Fruit fly (Drosophila melanogaster): Measurements from ENCODE around the gene CG10864.

CG10864 gene

dm6 chr3R:18402549-18403429 is 8.6 kb downstream of the CG10864 start, which contains the start of the genes Wdr37 and koko (continued):
- TF ChIP-seq otp (GFP tag; IDR thresholded peaks at IDR 0.05), result peak; percentile 94
- TF ChIP-seq CG7839 (tag; optimal IDR thresholded peaks at IDR 0.05), result peak; percentile 98
- TF ChIP-seq CG3065 (GFP tag; optimal IDR thresholded peaks at IDR 0.05), result peak; percentile 90
- TF ChIP-seq CG8944 (GFP tag; optimal IDR thresholded peaks at IDR 0.05), result peak; percentile 72
- peak; percentile 93 for TF ChIP-seq CG7357 (GFP tag; IDR thresholded peaks at IDR 0.05)
- TF ChIP-seq Atf6 (GFP tag; IDR thresholded peaks at IDR 0.05), result peak; percentile 98
- TF ChIP-seq Neu2 (GFP tag; optimal IDR thresholded peaks at IDR 0.05; ENCODE audit: borderline replicate concordance), result peak; percentile 49
- peak; percentile 98 for TF ChIP-seq CG2678 (tag; optimal IDR thresholded peaks at IDR 0.05)
- peak; percentile 60; the same call in 1 of the 2 replicates for TF ChIP-seq CG4360 (GFP tag; IDR thresholded peaks at IDR 0.05)
- TF ChIP-seq slp2 (GFP tag; optimal IDR thresholded peaks at IDR 0.05), result peak; percentile 45
- TF ChIP-seq al (GFP tag; IDR thresholded peaks at IDR 0.05), result peak; percentile 98
- TF ChIP-seq Dfd (GFP tag; optimal IDR thresholded peaks at IDR 0.05), result no peak
- TF ChIP-seq ro (GFP tag; IDR thresholded peaks at IDR 0.05), result peak; percentile 97
- peak; percentile 69 for TF ChIP-seq pnt (GFP tag; optimal IDR thresholded peaks at IDR 0.05)
- TF ChIP-seq Tbp (GFP tag; optimal IDR thresholded peaks at IDR 0.05), result no peak
- TF ChIP-seq sd (tag; optimal IDR thresholded peaks at IDR 0.05), result peak; percentile 89
- peak; percentile 93 for TF ChIP-seq CG12104 (GFP tag; optimal IDR thresholded peaks at IDR 0.05)
- peak; percentile 90 for TF ChIP-seq CG8765 (GFP tag; IDR thresholded peaks at IDR 0.05)
- peak; percentile 93 for TF ChIP-seq CG11696 (GFP tag; IDR thresholded peaks at IDR 0.05)
- peak; percentile 92 for TF ChIP-seq Usf (GFP tag; optimal IDR thresholded peaks at IDR 0.05)
- TF ChIP-seq MBD-R2 (GFP tag; IDR thresholded peaks at IDR 0.05), result peak; percentile 98
- peak; percentile 88 for TF ChIP-seq ci (GFP tag; IDR thresholded peaks at IDR 0.05)
- peak; percentile 61; the same call in 2 of the 4 replicates for TF ChIP-seq Dll (GFP tag; IDR thresholded peaks at IDR 0.05; ENCODE audit: partially characterized antibody)
- peak; percentile 94 for TF ChIP-seq Poxn (GFP tag; IDR thresholded peaks at IDR 0.05)
- TF ChIP-seq Asciz (GFP tag; optimal IDR thresholded peaks at IDR 0.05), result peak; percentile 93
- peak; percentile 88 for TF ChIP-seq odd (GFP tag; optimal IDR thresholded peaks at IDR 0.05)
- peak; percentile 71 to 90 for TF ChIP-seq crp (GFP tag; optimal IDR thresholded peaks at IDR 0.05)
- peak; percentile 96 for TF ChIP-seq CG10209 (GFP tag; optimal IDR thresholded peaks at IDR 0.05)
- TF ChIP-seq disco-r (GFP tag; optimal IDR thresholded peaks at IDR 0.05), result peak; percentile 26
- peak; percentile 74 for TF ChIP-seq CG9609 (GFP tag; optimal IDR thresholded peaks at IDR 0.05)
- peak; percentile 93 for TF ChIP-seq NFAT (GFP tag; IDR thresholded peaks at IDR 0.05)
- peak; percentile 72; the same call in 1 of the 2 replicates for TF ChIP-seq aop (GFP tag; IDR thresholded peaks at IDR 0.05)
- TF ChIP-seq Hsf (GFP tag; optimal IDR thresholded peaks at IDR 0.05), result peak; percentile 89
- peak in 1 of 3 experiments; percentile 98 for TF ChIP-seq lola (GFP tag; optimal IDR thresholded peaks at IDR 0.05)
- peak; percentile 70 for TF ChIP-seq Bteb2 (GFP tag; optimal IDR thresholded peaks at IDR 0.05)
- TF ChIP-seq D19A (tag; optimal IDR thresholded peaks at IDR 0.05), result peak; percentile 94
- peak; percentile 69 for TF ChIP-seq btn (GFP tag; optimal IDR thresholded peaks at IDR 0.05)
- peak; percentile 85 for TF ChIP-seq exex (tag; optimal IDR thresholded peaks at IDR 0.05)
- TF ChIP-seq Chrac-16 (GFP tag; optimal IDR thresholded peaks at IDR 0.05), result peak; percentile 97
- TF ChIP-seq bsh (GFP tag; optimal IDR thresholded peaks at IDR 0.05), result peak; percentile 37 to 98
- peak; percentile 90 for TF ChIP-seq psq (GFP tag; optimal IDR thresholded peaks at IDR 0.05)
- TF ChIP-seq CG10462 (GFP tag; optimal IDR thresholded peaks at IDR 0.05), result peak; percentile 94
- TF ChIP-seq Stat92E (GFP tag; optimal IDR thresholded peaks at IDR 0.05), result peak in 1 of 3 experiments; percentile 92
- peak; percentile 35 to 85 for TF ChIP-seq chif (GFP tag; optimal IDR thresholded peaks at IDR 0.05)
- peak; percentile 95 for TF ChIP-seq CG4424 (GFP tag; optimal IDR thresholded peaks at IDR 0.05)
- TF ChIP-seq fru (optimal IDR thresholded peaks at IDR 0.05), result no peak
- TF ChIP-seq CG6813 (GFP tag; optimal IDR thresholded peaks at IDR 0.05), result peak; percentile 88
- peak; percentile 96 for TF ChIP-seq CG8290 (GFP tag; optimal IDR thresholded peaks at IDR 0.05)
- peak; percentile 9 to 48 for TF ChIP-seq CG8290 (tag; optimal IDR thresholded peaks at IDR 0.05)

Measured in whole organism, embryonic.